Worm (Caenorhabditis elegans) whole organism, mixed stage, embryonic: ENCODE data around the gene T21D12.7.

Experiments
- cnd-1 ChIP-seq: fragments of 200-800 bp; sonication (Bioruptor generic); optimal IDR thresholded peaks from 2 replicates; lab custom pipeline; 2018; ENCODE audit warnings: mild to moderate bottlenecking, missing genetic modification characterization, missing compliant biosample characterization
- hlh-1 ChIP-seq: fragments of 150-350 bp; optimal IDR thresholded peaks from 2 replicates; lab custom pipeline; 2014; ENCODE audit warnings: missing biosample characterization, missing genetic modification reagents, missing genetic modification characterization
- pha-4 ChIP-seq: fragments of 150-350 bp; optimal IDR thresholded peaks from 2 replicates; lab custom pipeline; 2018; ENCODE audit warnings: missing biosample characterization, missing genetic modification reagents, missing genetic modification characterization
- sptf-1 ChIP-seq: sonication (generic microtip); optimal IDR thresholded peaks from 2 replicates; lab custom pipeline; 2017; ENCODE audit warnings: mild to moderate bottlenecking, missing genetic modification characterization, moderate library complexity, missing compliant biosample characterization
- unc-62 ChIP-seq: fragments of 150-350 bp; optimal IDR thresholded peaks from 2 replicates; lab custom pipeline; 2014; ENCODE audit warnings: missing biosample characterization, missing genetic modification reagents, missing genetic modification characterization
- ztf-11 ChIP-seq: fragments of 150-350 bp; optimal IDR thresholded peaks from 2 replicates; lab custom pipeline; 2014; ENCODE audit warnings: missing biosample characterization, missing genetic modification characterization

DNA sequence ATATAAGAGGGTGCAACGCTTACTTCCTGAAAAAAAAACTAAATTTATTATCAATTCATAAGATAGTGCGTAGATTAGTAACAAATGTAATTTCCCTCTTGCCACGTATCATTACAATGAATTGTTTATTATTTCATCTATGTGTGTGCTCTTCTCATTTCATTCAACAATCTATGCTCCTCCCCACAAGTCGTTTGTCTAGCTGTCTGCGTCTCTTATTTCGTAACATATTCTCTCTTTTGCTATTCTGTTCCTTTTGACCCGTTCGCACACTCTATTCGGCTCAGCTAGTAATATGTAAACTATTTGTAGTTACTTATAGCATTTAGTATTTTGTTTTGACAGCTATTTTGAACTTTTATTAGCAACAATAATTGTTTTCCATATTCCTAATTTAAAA is 9.2 kb downstream of the T21D12.7 start:
- TF ChIP-seq unc-62 (GFP tag; lab: Kevin White, UChicago): no peak
- no peak for TF ChIP-seq cnd-1 (tag; lab: Kevin White, UChicago)
- TF ChIP-seq ztf-11: no peak
- no peak for TF ChIP-seq pha-4
- no peak for TF ChIP-seq hlh-1
- no peak for TF ChIP-seq sptf-1 (tag; lab: Kevin White, UChicago)
